3 worm cellular contexts compared by ENCODE assay signal in the genomic region with DNA sequence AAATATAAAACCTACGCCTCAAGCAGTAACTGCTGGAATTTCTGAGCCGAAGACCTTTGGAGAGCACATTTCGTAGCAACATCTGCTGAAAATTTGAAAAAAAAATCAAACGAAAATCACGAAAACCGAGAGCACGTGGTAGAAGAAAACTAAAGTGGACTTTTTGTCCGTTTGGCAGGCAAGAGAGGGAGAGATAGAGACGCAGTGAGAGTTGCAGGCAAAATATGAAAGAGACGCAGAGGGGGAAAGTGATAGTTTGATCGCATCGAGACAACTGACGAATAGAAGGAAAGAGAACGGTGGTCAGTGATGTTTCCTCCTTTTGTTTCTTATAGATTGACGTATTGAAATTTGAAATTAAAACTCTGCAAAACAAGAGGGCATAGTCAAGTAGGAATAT.
TF ChIP-seq lines count a peak whose summit lies in the region.

A gene (minus strand): TSS at position 85 of the 400 bp plus-strand sequence.
A gene (plus strand): TSS at position 294 of the 400 bp plus-strand sequence.

TF ChIP-seq in whole organism, L1 larva, 84 proteins besides CTCF, POLR2A, EP300 and RAD21 (continued from another document and continues in another):
- TF ChIP-seq jun-1 (tag; optimal IDR thresholded peaks at IDR 0.05; lab: Kevin White, UChicago), result no peak
- no peak for TF ChIP-seq unc-98 (GFP tag; IDR thresholded peaks at IDR 0.05; lab: Robert Waterston, UW)
- no peak for TF ChIP-seq zip-4 (GFP tag; optimal IDR thresholded peaks at IDR 0.05; lab: Kevin White, UChicago)
- no peak for TF ChIP-seq ceh-8 (GFP tag; optimal IDR thresholded peaks at IDR 0.05; lab: Kevin White, UChicago)
- peak; percentile 6 for TF ChIP-seq lir-3 (tag; optimal IDR thresholded peaks at IDR 0.05; lab: Kevin White, UChicago; ENCODE audit: poor library complexity)
- TF ChIP-seq nhr-47 (tag; optimal IDR thresholded peaks at IDR 0.05; lab: Kevin White, UChicago), result peak; percentile 16
- peak in 1 of 2 experiments; percentile 91 for TF ChIP-seq mdl-1 (tag; optimal IDR thresholded peaks at IDR 0.05; lab: Kevin White, UChicago)
- no peak for TF ChIP-seq ztf-11 (tag; optimal IDR thresholded peaks at IDR 0.05; lab: Kevin White, UChicago)
- peak; percentile 72 for TF ChIP-seq nhr-85 (tag; lab: Kevin White, UChicago)
- TF ChIP-seq C16A3.4 (tag; optimal IDR thresholded peaks at IDR 0.05; lab: Kevin White, UChicago), result peak; percentile 4
- no peak for TF ChIP-seq lin-39 (tag; optimal IDR thresholded peaks at IDR 0.05; lab: Kevin White, UChicago)
- TF ChIP-seq fos-1 (tag; optimal IDR thresholded peaks at IDR 0.05; lab: Kevin White, UChicago), result no peak
- peak; percentile 82 for TF ChIP-seq snu-23 (GFP tag; optimal IDR thresholded peaks at IDR 0.05; lab: Kevin White, UChicago)
- peak; percentile 21 to 35 (median 29) for TF ChIP-seq dpl-1 (GFP tag; optimal IDR thresholded peaks at IDR 0.05; lab: Kevin White, UChicago)
- peak; percentile 37 for TF ChIP-seq nhr-90 (tag; optimal IDR thresholded peaks at IDR 0.05; lab: Kevin White, UChicago; ENCODE audit: poor library complexity)
- peak; percentile 1 for TF ChIP-seq snpc-4 (tag; optimal IDR thresholded peaks at IDR 0.05; lab: Kevin White, UChicago)
- TF ChIP-seq nhr-20 (tag; optimal IDR thresholded peaks at IDR 0.05; lab: Kevin White, UChicago), result peak; percentile 93
- TF ChIP-seq C34B4.2 (tag; optimal IDR thresholded peaks at IDR 0.05; lab: Kevin White, UChicago), result no peak
- no peak for TF ChIP-seq ces-1 (GFP tag; optimal IDR thresholded peaks at IDR 0.05; lab: Kevin White, UChicago)
- TF ChIP-seq blmp-1 (tag; optimal IDR thresholded peaks at IDR 0.05; lab: Kevin White, UChicago), result peak; percentile 59
- no peak for TF ChIP-seq nhr-12 (tag; optimal IDR thresholded peaks at IDR 0.05; lab: Kevin White, UChicago)
- TF ChIP-seq unc-86 (tag; optimal IDR thresholded peaks at IDR 0.05; lab: Kevin White, UChicago), result no peak
- peak; percentile 75 for TF ChIP-seq rnt-1 (tag; optimal IDR thresholded peaks at IDR 0.05; lab: Kevin White, UChicago)
- no peak for TF ChIP-seq vab-15 (tag; optimal IDR thresholded peaks at IDR 0.05; lab: Kevin White, UChicago)
- no peak for TF ChIP-seq grh-1 (GFP tag; IDR thresholded peaks at IDR 0.05; lab: Robert Waterston, UW)
- TF ChIP-seq unc-30 (tag; optimal IDR thresholded peaks at IDR 0.05; lab: Kevin White, UChicago), result no peak
- TF ChIP-seq lin-14 (GFP tag; optimal IDR thresholded peaks at IDR 0.05; lab: Kevin White, UChicago), result peak; percentile 84
- no peak for TF ChIP-seq alr-1 (tag; optimal IDR thresholded peaks at IDR 0.05; lab: Kevin White, UChicago; ENCODE audit: borderline replicate concordance)
- TF ChIP-seq ceh-88 (GFP tag; IDR thresholded peaks at IDR 0.05; lab: Robert Waterston, UW), result no peak
- TF ChIP-seq nhr-19 (GFP tag; conservative IDR thresholded peaks at IDR 0.05; lab: Robert Waterston, UW), result peak; percentile 51
- TF ChIP-seq pqm-1 (tag; optimal IDR thresholded peaks at IDR 0.05; lab: Kevin White, UChicago), result no peak
- no peak for TF ChIP-seq unc-130 (tag; optimal IDR thresholded peaks at IDR 0.05; lab: Kevin White, UChicago)
- TF ChIP-seq zag-1 (tag; optimal IDR thresholded peaks at IDR 0.05; lab: Kevin White, UChicago), result no peak
- TF ChIP-seq ets-5 (GFP tag; IDR thresholded peaks at IDR 0.05; lab: Robert Waterston, UW), result no peak
- no peak for TF ChIP-seq fkh-8 (tag; optimal IDR thresholded peaks at IDR 0.05; lab: Kevin White, UChicago)
- TF ChIP-seq irx-1 (tag; optimal IDR thresholded peaks at IDR 0.05; lab: Kevin White, UChicago), result no peak
- TF ChIP-seq mep-1 (tag; optimal IDR thresholded peaks at IDR 0.05; lab: Kevin White, UChicago), result peak; percentile 53
- no peak for TF ChIP-seq nhr-28 (tag; optimal IDR thresholded peaks at IDR 0.05; lab: Kevin White, UChicago)
- no peak for TF ChIP-seq egl-27 (tag; optimal IDR thresholded peaks at IDR 0.05; lab: Kevin White, UChicago)
- TF ChIP-seq nhr-77 (tag; optimal IDR thresholded peaks at IDR 0.05; lab: Kevin White, UChicago), result no peak
- peak; percentile 9 for TF ChIP-seq lin-13 (GFP tag; optimal IDR thresholded peaks at IDR 0.05; lab: Kevin White, UChicago)
- TF ChIP-seq xbp-1 (tag; optimal IDR thresholded peaks at IDR 0.05; lab: Kevin White, UChicago), result no peak
- no peak for TF ChIP-seq dsc-1 (tag; optimal IDR thresholded peaks at IDR 0.05; lab: Kevin White, UChicago)
- TF ChIP-seq aly-2 (tag; optimal IDR thresholded peaks at IDR 0.05; lab: Kevin White, UChicago), result no peak

TF ChIP-seq in whole organism, L4 larva, 104 proteins besides CTCF, POLR2A, EP300 and RAD21 (continued from another document and continues in another):
- TF ChIP-seq lin-15B (tag; optimal IDR thresholded peaks at IDR 0.05; lab: Kevin White, UChicago) (no peak), dmd-6 (GFP tag; IDR thresholded peaks at IDR 0.05; lab: Robert Waterston, UW) (peak; percentile 83), spr-1 (tag; optimal IDR thresholded peaks at IDR 0.05; lab: Kevin White, UChicago) (no peak), D1046.2 (GFP tag; IDR thresholded peaks at IDR 0.05; lab: Robert Waterston, UW) (no peak), unc-62 (GFP tag; optimal IDR thresholded peaks at IDR 0.05 in 1 of 2; lab: Kevin White, UChicago) (no peak), unc-62 (tag; optimal IDR thresholded peaks at IDR 0.05; lab: Kevin White, UChicago) (no peak), nhr-10 (tag; optimal IDR thresholded peaks at IDR 0.05; lab: Kevin White, UChicago) (peak; percentile 85), T26A8.4 (GFP tag; IDR thresholded peaks at IDR 0.05; lab: Robert Waterston, UW) (no peak; the same call in 1 of the 2 replicates), nhr-102 (tag; optimal IDR thresholded peaks at IDR 0.05; lab: Kevin White, UChicago) (no peak), pha-4 (GFP tag; IDR thresholded peaks at IDR 0.05; lab: Robert Waterston, UW) (no peak), pha-4 (tag; optimal IDR thresholded peaks at IDR 0.05; lab: Kevin White, UChicago) (peak; percentile 57), vab-7 (GFP tag; IDR thresholded peaks at IDR 0.05; lab: Robert Waterston, UW) (no peak), lin-29 (GFP tag; IDR thresholded peaks at IDR 0.05; lab: Robert Waterston, UW) (no peak), hlh-11 (tag; optimal IDR thresholded peaks at IDR 0.05; lab: Kevin White, UChicago) (peak; percentile 89), madf-9 (GFP tag; conservative IDR thresholded peaks at IDR 0.05; lab: Robert Waterston, UW) (no peak), lsy-2 (tag; optimal IDR thresholded peaks at IDR 0.05; lab: Kevin White, UChicago) (peak in 1 of 2 experiments; percentile 58), F49E8.2 (tag; optimal IDR thresholded peaks at IDR 0.05; lab: Kevin White, UChicago; ENCODE audit: borderline replicate concordance) (no peak), unc-130 (GFP tag; optimal IDR thresholded peaks at IDR 0.05; lab: Kevin White, UChicago) (no peak), aly-2 (tag; optimal IDR thresholded peaks at IDR 0.05; lab: Kevin White, UChicago) (no peak), hmg-1.1 (GFP tag; IDR thresholded peaks at IDR 0.05; lab: Robert Waterston, UW) (peak; percentile 52; the same call in 1 of the 2 replicates), ztf-11 (tag; optimal IDR thresholded peaks at IDR 0.05; lab: Kevin White, UChicago) (no peak), attf-4 (tag; optimal IDR thresholded peaks at IDR 0.05; lab: Kevin White, UChicago) (no peak), egl-43 (GFP tag; IDR thresholded peaks at IDR 0.05; lab: Robert Waterston, UW) (no peak), F37D6.2 (tag; optimal IDR thresholded peaks at IDR 0.05; lab: Kevin White, UChicago) (no peak), nhr-6 (tag; optimal IDR thresholded peaks at IDR 0.05; lab: Kevin White, UChicago) (no peak), cey-2 (tag; optimal IDR thresholded peaks at IDR 0.05; lab: Kevin White, UChicago; ENCODE audit: borderline replicate concordance, insufficient read depth) (no peak), nhr-41 (GFP tag; IDR thresholded peaks at IDR 0.05; lab: Robert Waterston, UW) (no peak), lin-39 (tag; optimal IDR thresholded peaks at IDR 0.05; lab: Kevin White, UChicago) (no peak), Y48G9A.11 (GFP tag; IDR thresholded peaks at IDR 0.05; lab: Robert Waterston, UW) (no peak), egl-27 (tag; optimal IDR thresholded peaks at IDR 0.05; lab: Kevin White, UChicago) (no peak), php-3 (GFP tag; IDR thresholded peaks at IDR 0.05; lab: Robert Waterston, UW) (0 out of 2 replicates have a peak, but pooled peaks have one; percentile 18), ZK546.5 (tag; optimal IDR thresholded peaks at IDR 0.05; lab: Kevin White, UChicago) (no peak), unc-39 (tag; optimal IDR thresholded peaks at IDR 0.05; lab: Kevin White, UChicago) (no peak), zag-1 (tag; optimal IDR thresholded peaks at IDR 0.05; lab: Kevin White, UChicago) (no peak), hlh-30 (tag; optimal IDR thresholded peaks at IDR 0.05; lab: Kevin White, UChicago; ENCODE audit: insufficient read depth) (peak; percentile 86), dve-1 (tag; optimal IDR thresholded peaks at IDR 0.05; lab: Kevin White, UChicago; ENCODE audit: insufficient read depth) (peak; percentile 88), lir-3 (tag; optimal IDR thresholded peaks at IDR 0.05; lab: Kevin White, UChicago) (no peak), F44E2.7 (GFP tag; IDR thresholded peaks at IDR 0.05; lab: Robert Waterston, UW) (no peak), nhr-11 (tag; optimal IDR thresholded peaks at IDR 0.05; lab: Kevin White, UChicago) (peak; percentile 51), fos-1 (tag; optimal IDR thresholded peaks at IDR 0.05; lab: Kevin White, UChicago) (no peak), mxl-3 (GFP tag; optimal IDR thresholded peaks at IDR 0.05; lab: Kevin White, UChicago) (peak; percentile 89), daf-19 (GFP tag; conservative IDR thresholded peaks at IDR 0.05; lab: Robert Waterston, UW) (no peak), ZK337.2 (GFP tag; IDR thresholded peaks at IDR 0.05; lab: Robert Waterston, UW) (no peak), lin-13 (GFP tag; optimal IDR thresholded peaks at IDR 0.05; lab: Kevin White, UChicago) (no peak), mes-2 (tag; optimal IDR thresholded peaks at IDR 0.05; lab: Kevin White, UChicago; ENCODE audit: poor library complexity, severe bottlenecking) (peak; percentile 54)

TF ChIP-seq in whole organism, young adult, 124 proteins besides CTCF, POLR2A, EP300 and RAD21 (continued from another document):
- TF ChIP-seq egl-44 (GFP tag; IDR thresholded peaks at IDR 0.05; lab: Robert Waterston, UW) (no peak), pha-4 (tag; optimal IDR thresholded peaks at IDR 0.05; lab: Kevin White, UChicago) (no peak), sea-2 (GFP tag; IDR thresholded peaks at IDR 0.05; lab: Robert Waterston, UW) (no peak), lin-54 (GFP tag; optimal IDR thresholded peaks at IDR 0.05; lab: Kevin White, UChicago) (peak; percentile 31), Y95B8A.8 (GFP tag; IDR thresholded peaks at IDR 0.05; lab: Robert Waterston, UW) (no peak), athp-1 (tag; optimal IDR thresholded peaks at IDR 0.05; lab: Kevin White, UChicago) (no peak), Y53G8AR.9 (GFP tag; conservative IDR thresholded peaks at IDR 0.05; lab: Robert Waterston, UW) (no peak)
